Worm (Caenorhabditis elegans) whole organism, L2 larva: ENCODE data around the gene fbxb-15.
"Not testable (repeated sequence)": the region's sequence is repeated elsewhere in the genome, so short reads cannot be mapped to it uniquely, and the experiment has no call there.

Source experiments
- Y55F3AM.14 ChIP-seq: fragments of 200-800 bp; sonication (Bioruptor generic); optimal IDR thresholded peaks from 2 replicates; lab custom pipeline; 2018; ENCODE audit warnings: mild to moderate bottlenecking, missing genetic modification characterization, missing compliant biosample characterization
- ZK546.5 ChIP-seq: sonication (generic microtip); optimal IDR thresholded peaks from 2 replicates; lab custom pipeline; 2017; ENCODE audit warnings: missing biosample characterization, missing genetic modification characterization
- alr-1 ChIP-seq: fragments of 150-350 bp; optimal IDR thresholded peaks from 2 replicates; lab custom pipeline; 2014; ENCODE audit warnings: missing biosample characterization, missing genetic modification characterization
- lin-39 ChIP-seq: fragments of 150-350 bp; optimal IDR thresholded peaks from 2 replicates; lab custom pipeline; 2014; ENCODE audit warnings: missing biosample characterization, missing genetic modification reagents, missing genetic modification characterization
- nhr-11 ChIP-seq: fragments of 150-350 bp; optimal IDR thresholded peaks from 2 replicates; lab custom pipeline; 2014; ENCODE audit warnings: missing biosample characterization, missing genetic modification characterization
- nhr-237 ChIP-seq: fragments of 150-350 bp; optimal IDR thresholded peaks from 2 replicates; lab custom pipeline; 2014; ENCODE audit warnings: missing biosample characterization, missing genetic modification characterization
- snpc-4 ChIP-seq: fragments of 150-350 bp; optimal IDR thresholded peaks from 2 replicates; lab custom pipeline; 2014; ENCODE audit warnings: missing biosample characterization, missing genetic modification characterization
- unc-55 ChIP-seq: fragments of 150-350 bp; sonication (generic microtip); optimal IDR thresholded peaks from 3 replicates; lab custom pipeline; 2014; ENCODE audit warnings: missing biosample characterization, missing genetic modification reagents, missing genetic modification characterization

- TF ChIP-seq nhr-11 (tag; lab: Kevin White, UChicago); lin-39; ZK546.5 (tag; lab: Kevin White, UChicago); Y55F3AM.14; alr-1 (tag; lab: Kevin White, UChicago); nhr-237; snpc-4; unc-55 (GFP tag; lab: Kevin White, UChicago): not testable (repeated sequence)
Measured at ce11 chrII:1660888-1661287, 7.6 kb upstream of the fbxb-15 start, which contains the start of gene ZC204.13.
